Fruit fly (Drosophila melanogaster) whole organism, embryonic: ENCODE data around the gene Npc2f.

Source experiments
- Adf1 ChIP-seq: fragments of 200-800 bp; sonication (Bioruptor generic); IDR thresholded peaks from 2 replicates; pipeline ENCODE4 v1.3.6; 2022; ENCODE audit warnings: missing biosample characterization, missing genetic modification characterization
- CG10209 ChIP-seq: fragments of 200-800 bp; sonication (Bioruptor generic); optimal IDR thresholded peaks from 3 replicates; lab custom pipeline; 2017; ENCODE audit warnings: missing biosample characterization, mild to moderate bottlenecking, missing genetic modification characterization, missing genetic modification reagents
- CG10431 ChIP-seq: fragments of 200-800 bp; sonication (Bioruptor generic); optimal IDR thresholded peaks from 3 replicates; lab custom pipeline; 2018; ENCODE audit warnings: missing biosample characterization, mild to moderate bottlenecking, missing genetic modification characterization
- CG12659 ChIP-seq: fragments of 200-800 bp; sonication (Bioruptor generic); optimal IDR thresholded peaks from 3 replicates; lab custom pipeline; 2017; ENCODE audit warnings: mild to moderate bottlenecking, missing biosample characterization, missing genetic modification reagents, missing genetic modification characterization
- CG12769 ChIP-seq: fragments of 200-800 bp; sonication (Bioruptor generic); optimal IDR thresholded peaks from 2 replicates; lab custom pipeline; 2019; ENCODE audit warnings: missing biosample characterization, mild to moderate bottlenecking, missing genetic modification characterization, moderate library complexity
- CG14050 ChIP-seq: fragments of 200-800 bp; sonication (Bioruptor generic); IDR thresholded peaks from 3 replicates; pipeline ENCODE4 v1.3.6; 2022; ENCODE audit warnings: missing biosample characterization, missing genetic modification characterization
- CG14441 ChIP-seq: fragments of 200-800 bp; sonication (Bioruptor generic); IDR thresholded peaks from 2 replicates; pipeline ENCODE4 v1.3.6; 2022; ENCODE audit warnings: missing biosample characterization, missing genetic modification characterization
- CG17829 ChIP-seq: fragments of 200-800 bp; optimal IDR thresholded peaks from 2 replicates; lab custom pipeline; 2019; ENCODE audit warnings: missing biosample characterization, mild to moderate bottlenecking, missing genetic modification characterization, moderate library complexity
- CG1832 ChIP-seq: fragments of 200-800 bp; sonication (Bioruptor generic); optimal IDR thresholded peaks from 2 replicates; lab custom pipeline; 2017; ENCODE audit warnings: missing biosample characterization, mild to moderate bottlenecking, missing genetic modification characterization, inconsistent platforms
- CG2116 ChIP-seq: fragments of 200-800 bp; sonication (Bioruptor generic); optimal IDR thresholded peaks from 3 replicates; lab custom pipeline; 2018; ENCODE audit warnings: missing biosample characterization, mild to moderate bottlenecking, missing genetic modification characterization
- CG31224 ChIP-seq: fragments of 200-800 bp; sonication (Bioruptor generic); IDR thresholded peaks from 2 replicates; pipeline ENCODE4 v1.3.6; 2022; ENCODE audit warnings: missing biosample characterization, missing genetic modification characterization
- CG3163 ChIP-seq: fragments of 200-800 bp; sonication (Bioruptor generic); optimal IDR thresholded peaks from 3 replicates; lab custom pipeline; 2016; ENCODE audit warnings: missing biosample characterization, missing genetic modification characterization
- CG32767 ChIP-seq: fragments of 200-800 bp; sonication (Bioruptor generic); IDR thresholded peaks from 2 replicates; pipeline ENCODE4 v1.3.6; 2022; ENCODE audit warnings: missing biosample characterization, missing genetic modification characterization
- CG3838 ChIP-seq: fragments of 200-800 bp; sonication (Bioruptor generic); optimal IDR thresholded peaks from 3 replicates; lab custom pipeline; 2016; ENCODE audit warnings: missing biosample characterization, missing genetic modification characterization
- CG4328 ChIP-seq: fragments of 200-800 bp; sonication (Bioruptor generic); optimal IDR thresholded peaks from 3 replicates; lab custom pipeline; 2017; ENCODE audit warnings: missing biosample characterization, missing genetic modification reagents, missing genetic modification characterization
- CG4707 ChIP-seq: fragments of 200-800 bp; sonication (Bioruptor generic); optimal IDR thresholded peaks from 2 replicates; lab custom pipeline; 2018; ENCODE audit warnings: missing biosample characterization, mild to moderate bottlenecking, missing genetic modification characterization, moderate library complexity
- CG6813 ChIP-seq: fragments of 200-800 bp; sonication (Bioruptor generic); optimal IDR thresholded peaks from 2 replicates; lab custom pipeline; 2017; ENCODE audit warnings: missing biosample characterization, missing genetic modification characterization, mild to moderate bottlenecking, moderate library complexity, missing genetic modification reagents
- CG7963 ChIP-seq: fragments of 200-800 bp; sonication (Bioruptor generic); IDR thresholded peaks from 3 replicates; pipeline ENCODE4 v1.3.6; 2022; ENCODE audit warnings: missing biosample characterization, missing genetic modification characterization; ENCODE audit not compliant: partially characterized antibody
- CG8359 ChIP-seq: fragments of 200-800 bp; sonication (Bioruptor generic); optimal IDR thresholded peaks from 2 replicates; lab custom pipeline; 2017; ENCODE audit warnings: missing biosample characterization, mild to moderate bottlenecking, missing genetic modification characterization, borderline replicate concordance
- Chrac-16 ChIP-seq: fragments of 200-800 bp; sonication (Bioruptor generic); optimal IDR thresholded peaks from 3 replicates; lab custom pipeline; 2016; ENCODE audit warnings: missing biosample characterization, missing genetic modification characterization
- CkIIα-i1 ChIP-seq: fragments of 200-800 bp; sonication (Bioruptor generic); IDR thresholded peaks from 2 replicates; pipeline ENCODE4 v1.3.6; 2022; ENCODE audit warnings: missing biosample characterization, missing genetic modification characterization
- Dp ChIP-seq: fragments of 200-800 bp; sonication (Bioruptor generic); optimal IDR thresholded peaks from 2 replicates; lab custom pipeline; 2018; ENCODE audit warnings: missing biosample characterization, mild to moderate bottlenecking, missing genetic modification characterization, moderate library complexity
- E2f1 ChIP-seq: fragments of 200-800 bp; sonication (Bioruptor generic); IDR thresholded peaks from 2 replicates; pipeline ENCODE4 v1.3.6; 2022; ENCODE audit warnings: missing biosample characterization, missing genetic modification characterization
- Fer3 ChIP-seq: fragments of 200-800 bp; sonication (Bioruptor generic); optimal IDR thresholded peaks from 2 replicates; lab custom pipeline; 2018; ENCODE audit warnings: missing biosample characterization, mild to moderate bottlenecking, missing genetic modification characterization, moderate library complexity
- HLH54F ChIP-seq: fragments of 200-800 bp; sonication (Bioruptor generic); optimal IDR thresholded peaks from 3 replicates; lab custom pipeline; 2016; ENCODE audit warnings: missing biosample characterization, missing genetic modification characterization
- MTF-1 ChIP-seq: fragments of 200-800 bp; sonication (Bioruptor generic); optimal IDR thresholded peaks from 2 replicates; lab custom pipeline; 2018; ENCODE audit warnings: missing biosample characterization, mild to moderate bottlenecking, missing genetic modification characterization, borderline replicate concordance
- NFAT ChIP-seq: fragments of 200-800 bp; sonication (Bioruptor generic); IDR thresholded peaks from 2 replicates; pipeline ENCODE4 v1.3.6; 2022; ENCODE audit warnings: missing biosample characterization, missing genetic modification characterization
- Nf-YB ChIP-seq: fragments of 200-800 bp; sonication (Bioruptor generic); optimal IDR thresholded peaks from 3 replicates; lab custom pipeline; 2019; ENCODE audit warnings: missing biosample characterization, mild to moderate bottlenecking, missing genetic modification characterization, moderate library complexity
- Oaz ChIP-seq: fragments of 200-800 bp; sonication (Bioruptor generic); IDR thresholded peaks from 2 replicates; pipeline ENCODE4 v1.3.6; 2022; ENCODE audit warnings: missing biosample characterization, missing genetic modification characterization
- Ravus ChIP-seq: fragments of 200-800 bp; sonication (Bioruptor generic); IDR thresholded peaks from 2 replicates; pipeline ENCODE4 v1.3.6; 2022; ENCODE audit warnings: missing biosample characterization, missing genetic modification characterization
- Rx ChIP-seq: fragments of 200-800 bp; sonication (Bioruptor generic); IDR thresholded peaks from 2 replicates; pipeline ENCODE4 v1.3.6; 2022; ENCODE audit warnings: missing biosample characterization, missing genetic modification characterization
- Xrp1 ChIP-seq: fragments of 200-800 bp; sonication (Bioruptor generic); IDR thresholded peaks from 2 replicates; pipeline ENCODE4 v1.3.6; 2022; ENCODE audit warnings: missing biosample characterization, missing genetic modification characterization
- ase ChIP-seq: fragments of 200-800 bp; sonication (Bioruptor generic); IDR thresholded peaks from 3 replicates; pipeline ENCODE4 v1.3.6; 2022; ENCODE audit warnings: missing biosample characterization, missing genetic modification characterization
- ato ChIP-seq: fragments of 200-800 bp; sonication (Bioruptor generic); IDR thresholded peaks from 2 replicates; pipeline ENCODE4 v1.3.6; 2022; ENCODE audit warnings: missing biosample characterization, missing genetic modification characterization; ENCODE audit not compliant: partially characterized antibody
- cad ChIP-seq: fragments of >200 bp; optimal IDR thresholded peaks from 2 replicates; lab custom pipeline; 2017; ENCODE audit warnings: missing biosample characterization, missing genetic modification characterization
- chn ChIP-seq: fragments of 200-800 bp; sonication (Bioruptor generic); optimal IDR thresholded peaks from 2 replicates; lab custom pipeline; 2016; ENCODE audit warnings: missing biosample characterization, missing genetic modification characterization
- corto ChIP-seq: fragments of 200-800 bp; sonication (Bioruptor generic); optimal IDR thresholded peaks from 2 replicates; lab custom pipeline; 2016; ENCODE audit warnings: missing biosample characterization, mild to moderate bottlenecking, missing genetic modification characterization, moderate library complexity
- dmrt99B ChIP-seq: fragments of 200-800 bp; sonication (Bioruptor generic); optimal IDR thresholded peaks from 2 replicates; lab custom pipeline; 2018; ENCODE audit warnings: missing biosample characterization, mild to moderate bottlenecking, missing genetic modification characterization, moderate library complexity
- exex ChIP-seq: fragments of 200-800 bp; sonication (Bioruptor generic); optimal IDR thresholded peaks from 4 replicates; lab custom pipeline; 2018; ENCODE audit warnings: missing biosample characterization, mild to moderate bottlenecking, missing genetic modification characterization, moderate library complexity
- gro ChIP-seq: fragments of 200-800 bp; sonication (Bioruptor generic); optimal IDR thresholded peaks from 2 replicates; lab custom pipeline; 2016; ENCODE audit warnings: missing biosample characterization, missing genetic modification characterization
- her ChIP-seq: fragments of 200-800 bp; sonication (Bioruptor generic); optimal IDR thresholded peaks from 2 replicates; lab custom pipeline; 2016; ENCODE audit warnings: missing biosample characterization, missing genetic modification characterization
- luna ChIP-seq: fragments of 200-800 bp; sonication (Bioruptor generic); optimal IDR thresholded peaks from 2 replicates; lab custom pipeline; 2016; ENCODE audit warnings: missing biosample characterization, missing genetic modification characterization
- pfk ChIP-seq: fragments of 200-800 bp; sonication (Bioruptor generic); optimal IDR thresholded peaks from 2 replicates; lab custom pipeline; 2018; ENCODE audit warnings: missing biosample characterization, mild to moderate bottlenecking, missing genetic modification characterization, moderate library complexity
- prd ChIP-seq, 3 experiments: fragments of >200 bp in 2 of 3; fragments of 200-800 bp in 1 of 3; sonication (Bioruptor generic) in 1 of 3; optimal IDR thresholded peaks in 2 of 3; IDR thresholded peaks in 1 of 3; 2 replicates in 2 of 3; 3 replicates in 1 of 3; pipeline versions ENCODE4 v1.3.6 to Lab custom; 2017 to 2022; ENCODE audit warnings: missing biosample characterization in 1 of 3, missing genetic modification characterization in 1 of 3
- shn ChIP-seq: fragments of 200-800 bp; sonication (Bioruptor generic); optimal IDR thresholded peaks from 3 replicates; lab custom pipeline; 2016; ENCODE audit warnings: missing biosample characterization, missing genetic modification characterization
- slou ChIP-seq: fragments of 200-800 bp; sonication (Bioruptor generic); optimal IDR thresholded peaks from 3 replicates; lab custom pipeline; 2016; ENCODE audit warnings: missing biosample characterization, missing genetic modification characterization
- stwl ChIP-seq: fragments of 200-800 bp; sonication (Bioruptor generic); optimal IDR thresholded peaks from 3 replicates; lab custom pipeline; 2018; ENCODE audit warnings: missing biosample characterization, mild to moderate bottlenecking, missing genetic modification characterization, moderate library complexity
- tio ChIP-seq: fragments of 200-800 bp; sonication (Bioruptor generic); optimal IDR thresholded peaks from 2 replicates; lab custom pipeline; 2017; ENCODE audit warnings: missing biosample characterization, missing genetic modification characterization, inconsistent platforms
- vvl ChIP-seq: fragments of 200-800 bp; sonication (Bioruptor generic); IDR thresholded peaks from 2 replicates; pipeline ENCODE4 v1.3.6; 2022; ENCODE audit warnings: missing biosample characterization, missing genetic modification characterization
- wor ChIP-seq: fragments of 200-800 bp; sonication (Bioruptor generic); IDR thresholded peaks from 2 replicates; pipeline ENCODE4 v1.3.6; 2022; ENCODE audit warnings: missing biosample characterization, missing genetic modification characterization

The Npc2f gene

DNA sequence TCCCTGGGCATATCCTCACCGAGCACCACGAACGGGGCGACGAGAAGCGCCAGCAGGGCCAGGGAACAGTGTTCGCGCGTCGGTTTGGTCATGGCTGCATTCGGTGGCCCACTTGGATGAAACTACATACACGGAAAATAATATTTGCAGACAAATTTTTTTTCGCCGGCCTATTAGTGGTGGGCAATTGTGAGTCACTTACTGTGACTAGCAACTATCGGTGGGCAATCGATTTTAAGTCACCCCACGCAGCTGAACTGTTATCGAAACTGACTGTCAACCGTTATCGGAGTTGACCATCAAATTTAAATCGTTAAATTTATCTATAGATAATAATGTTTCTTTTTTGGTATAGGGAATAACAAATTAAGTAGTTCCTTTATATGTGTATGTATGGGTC is 31.7 kb downstream of the Npc2f start, which contains the start of gene CG5510:
Gene CG5510, minus strand, starts transcription at position 201 of the 400 bp plus-strand sequence.
- TF ChIP-seq Nf-YB (peak; percentile 12), CG1832 (GFP tag; lab: Kevin White, UChicago) (no peak), Xrp1 (no peak; the same call in 1 of the 2 replicates), MTF-1 (GFP tag; lab: Kevin White, UChicago) (no peak), CG12769 (tag; lab: Kevin White, UChicago) (peak; percentile 56), Oaz (GFP tag; lab: Robert Waterston, UW) (no peak), CG4328 (GFP tag; lab: Kevin White, UChicago) (no peak), CG8359 (GFP tag; lab: Kevin White, UChicago) (no peak), stwl (tag; lab: Kevin White, UChicago) (peak; percentile 89), pfk (GFP tag; lab: Kevin White, UChicago) (peak; percentile 7), CkIIα-i1 (GFP tag; lab: Robert Waterston, UW) (no peak), Ravus (GFP tag; lab: Robert Waterston, UW) (no peak), CG10431 (GFP tag; lab: Kevin White, UChicago) (no peak), CG7963 (GFP tag; lab: Robert Waterston, UW) (peak; percentile 98), CG2116 (GFP tag; lab: Kevin White, UChicago) (peak; percentile 94), CG17829 (tag; lab: Kevin White, UChicago) (peak; percentile 71), Dp (GFP tag; lab: Kevin White, UChicago) (peak; percentile 96), chn (GFP tag; lab: Kevin White, UChicago) (peak; percentile 62), gro (peak; percentile 86), exex (no peak), CG6813 (peak; percentile 22), vvl (peak; percentile 73), CG10209 (peak; percentile 15), cad (GFP tag; lab: Kevin White, UChicago) (no peak), ato (GFP tag; lab: Robert Waterston, UW) (peak; percentile 99), Rx (GFP tag; lab: Robert Waterston, UW) (0 out of 2 replicates have a peak, but pooled peaks have one; percentile 27), Fer3 (peak; percentile 8), NFAT (GFP tag; lab: Robert Waterston, UW) (peak; percentile 83), E2f1 (no peak), CG14441 (GFP tag; lab: Robert Waterston, UW) (0 out of 2 replicates have a peak, but pooled peaks have one; percentile 10), luna (GFP tag; lab: Kevin White, UChicago) (no peak), slou (no peak), corto (no peak), CG3163 (GFP tag; lab: Kevin White, UChicago) (peak; percentile 45), dmrt99B (tag; lab: Kevin White, UChicago) (no peak), Chrac-16 (GFP tag; lab: Kevin White, UChicago) (peak; percentile 38), ase (0 out of 3 replicates have a peak, but pooled peaks have one; percentile 21), shn (peak; percentile 67), prd (optimal IDR thresholded peaks at IDR 0.05; lab: Kevin White, UChicago) (no peak), prd (GFP tag; IDR thresholded peaks at IDR 0.05; lab: Robert Waterston, UW) (peak; percentile 33; the same call in 2 of the 3 replicates), CG4707 (no peak), CG3838 (no peak), wor (GFP tag; lab: Robert Waterston, UW) (no peak), Adf1 (peak; percentile 38; the same call in 1 of the 2 replicates), tio (GFP tag; lab: Kevin White, UChicago) (no peak), CG14050 (GFP tag; lab: Robert Waterston, UW) (no peak), CG12659 (peak; percentile 80), CG32767 (GFP tag; lab: Robert Waterston, UW) (no peak), her (GFP tag; lab: Kevin White, UChicago) (peak; percentile 26), CG31224 (GFP tag; lab: Robert Waterston, UW) (peak; percentile 26; the same call in 1 of the 2 replicates), HLH54F (GFP tag; lab: Kevin White, UChicago) (peak; percentile 58)
